Worm (Caenorhabditis elegans): ENCODE data around the gene B0001.2.

ce11 chrIV:12145681-12146080 lies 5.1 kb downstream of the B0001.2 start, which contains the start of gene B0001.3:
- no peak for TF ChIP-seq madf-2 (tag; optimal IDR thresholded peaks at IDR 0.05)
- TF ChIP-seq Y22D7AL.16 (tag; optimal IDR thresholded peaks at IDR 0.05), result no peak
- TF ChIP-seq hlh-6 (tag; optimal IDR thresholded peaks at IDR 0.05), result no peak
- TF ChIP-seq ceh-2 (tag; optimal IDR thresholded peaks at IDR 0.05), result no peak
- no peak for TF ChIP-seq rnt-1 (tag; optimal IDR thresholded peaks at IDR 0.05)
- TF ChIP-seq sox-4 (tag; optimal IDR thresholded peaks at IDR 0.05), result no peak

Measured in whole organism, late embryonic.